Worm (Caenorhabditis elegans) whole organism, mixed stage, embryonic: ENCODE measurements around the gene tyr-1.

Experiments
- ceh-83 ChIP-seq: fragments of 200-800 bp; sonication (Bioruptor generic); optimal IDR thresholded peaks from 2 replicates; lab custom pipeline; 2018; ENCODE audit warnings: mild to moderate bottlenecking, missing genetic modification characterization, missing compliant biosample characterization
- elt-3 ChIP-seq: fragments of 150-350 bp; optimal IDR thresholded peaks from 2 replicates; lab custom pipeline; 2014; ENCODE audit warnings: missing biosample characterization, missing genetic modification characterization
- lin-13 ChIP-seq: fragments of 150-350 bp; optimal IDR thresholded peaks from 2 replicates; lab custom pipeline; 2014; ENCODE audit warnings: missing biosample characterization, missing genetic modification characterization
- lsy-2 ChIP-seq: fragments of 150-350 bp; optimal IDR thresholded peaks from 2 replicates; lab custom pipeline; 2014; ENCODE audit warnings: missing biosample characterization, missing genetic modification characterization
- mab-5 ChIP-seq: fragments of 150-350 bp; optimal IDR thresholded peaks from 2 replicates; lab custom pipeline; 2014; ENCODE audit warnings: missing biosample characterization, missing genetic modification characterization
- mls-2 ChIP-seq: sonication (generic microtip); optimal IDR thresholded peaks from 2 replicates; lab custom pipeline; 2016; ENCODE audit warnings: mild to moderate bottlenecking, missing genetic modification characterization, moderate library complexity, missing compliant biosample characterization
- nhr-12 ChIP-seq: fragments of 150-350 bp; optimal IDR thresholded peaks from 2 replicates; lab custom pipeline; 2014; ENCODE audit warnings: missing biosample characterization, missing genetic modification characterization
- nhr-237 ChIP-seq: fragments of 150-350 bp; optimal IDR thresholded peaks from 2 replicates; lab custom pipeline; 2014; ENCODE audit warnings: missing biosample characterization, missing genetic modification characterization
- nhr-76 ChIP-seq: sonication (generic microtip); optimal IDR thresholded peaks from 2 replicates; lab custom pipeline; 2017; ENCODE audit warnings: missing biosample characterization, missing genetic modification characterization
- snpc-4 ChIP-seq: fragments of 150-350 bp; optimal IDR thresholded peaks from 2 replicates; lab custom pipeline; 2014; ENCODE audit warnings: missing biosample characterization, missing genetic modification characterization
- unc-62 ChIP-seq: fragments of 150-350 bp; optimal IDR thresholded peaks from 2 replicates; lab custom pipeline; 2014; ENCODE audit warnings: missing biosample characterization, missing genetic modification reagents, missing genetic modification characterization
- zip-8 ChIP-seq: fragments of 150-350 bp; optimal IDR thresholded peaks from 2 replicates; lab custom pipeline; 2014; ENCODE audit warnings: missing biosample characterization, missing genetic modification characterization

DNA sequence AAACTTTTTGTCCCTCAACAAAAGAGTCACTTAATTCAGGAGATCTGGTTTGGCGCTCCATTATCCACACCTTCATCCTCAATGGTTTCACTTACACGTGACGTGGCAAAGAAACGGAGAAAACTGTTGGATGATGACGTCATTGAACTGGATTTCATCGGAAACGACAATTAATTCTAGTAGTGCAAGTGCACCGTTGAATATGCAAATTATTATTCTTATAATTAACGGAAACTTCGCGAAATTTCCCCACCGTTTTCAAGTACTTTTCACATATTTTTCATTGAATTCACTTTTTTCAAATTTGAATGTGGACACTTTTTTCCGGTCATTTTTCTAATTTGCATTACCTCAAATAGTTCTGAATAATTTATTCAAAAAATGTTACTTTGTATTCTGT, 35.7 kb downstream of the tyr-1 start, which contains the start of gene ZK688.1:
- TF ChIP-seq snpc-4 (tag; lab: Kevin White, UChicago) (no peak), nhr-12 (tag; lab: Kevin White, UChicago) (no peak), zip-8 (no peak), ceh-83 (no peak), lin-13 (tag; lab: Kevin White, UChicago) (no peak), lsy-2 (tag; lab: Kevin White, UChicago) (no peak), mab-5 (tag; lab: Kevin White, UChicago) (no peak), elt-3 (tag; lab: Kevin White, UChicago) (no peak), nhr-237 (tag; lab: Kevin White, UChicago) (no peak), unc-62 (GFP tag; lab: Kevin White, UChicago) (no peak), mls-2 (no peak), nhr-76 (tag; lab: Kevin White, UChicago) (no peak)
